Worm (Caenorhabditis elegans) whole organism, L2 larva: Measurements from ENCODE around the gene F42A6.5.
A peak's percentile ranks its signal among the peaks of the same experiment; 100 is the strongest.

Experiments used
- C34F6.9 ChIP-seq: fragments of 150-350 bp; optimal IDR thresholded peaks from 2 replicates; lab custom pipeline; 2014; ENCODE audit warnings: missing biosample characterization, missing genetic modification characterization
- Y55F3AM.14 ChIP-seq: fragments of 200-800 bp; sonication (Bioruptor generic); optimal IDR thresholded peaks from 2 replicates; lab custom pipeline; 2018; ENCODE audit warnings: mild to moderate bottlenecking, missing genetic modification characterization, missing compliant biosample characterization
- ZK546.5 ChIP-seq: sonication (generic microtip); optimal IDR thresholded peaks from 2 replicates; lab custom pipeline; 2017; ENCODE audit warnings: missing biosample characterization, missing genetic modification characterization
- alr-1 ChIP-seq: fragments of 150-350 bp; optimal IDR thresholded peaks from 2 replicates; lab custom pipeline; 2014; ENCODE audit warnings: missing biosample characterization, missing genetic modification characterization
- aly-2 ChIP-seq: fragments of 150-350 bp; optimal IDR thresholded peaks from 2 replicates; lab custom pipeline; 2014; ENCODE audit warnings: missing biosample characterization, missing genetic modification characterization
- ama-1 ChIP-seq: fragments of 150-350 bp; optimal IDR thresholded peaks from 2 replicates; lab custom pipeline; 2018; ENCODE audit warnings: inconsistent platforms
- blmp-1 ChIP-seq: sonication (generic microtip); optimal IDR thresholded peaks from 2 replicates; lab custom pipeline; 2017; ENCODE audit warnings: missing genetic modification characterization, mild to moderate bottlenecking, missing compliant biosample characterization, antibody characterized with exemption, moderate library complexity; ENCODE audit not compliant: insufficient read depth
- dmd-4 ChIP-seq: sonication (generic microtip); optimal IDR thresholded peaks from 2 replicates; lab custom pipeline; 2017; ENCODE audit warnings: missing biosample characterization, missing genetic modification characterization
- egl-27 ChIP-seq: sonication (generic microtip); optimal IDR thresholded peaks from 3 replicates; lab custom pipeline; 2017; ENCODE audit warnings: missing biosample characterization, missing genetic modification reagents, missing genetic modification characterization
- elt-3 ChIP-seq: sonication (generic microtip); optimal IDR thresholded peaks from 2 replicates; lab custom pipeline; 2017; ENCODE audit warnings: missing biosample characterization, missing genetic modification characterization
- fos-1 ChIP-seq: fragments of 150-350 bp; optimal IDR thresholded peaks from 2 replicates; lab custom pipeline; 2014; ENCODE audit warnings: missing biosample characterization, missing genetic modification characterization
- gmeb-1 ChIP-seq: fragments of 150-350 bp; optimal IDR thresholded peaks from 2 replicates; lab custom pipeline; 2014; ENCODE audit warnings: missing biosample characterization, missing genetic modification characterization
- lin-13 ChIP-seq: fragments of 150-350 bp; optimal IDR thresholded peaks from 2 replicates; lab custom pipeline; 2014; ENCODE audit warnings: missing biosample characterization, missing genetic modification reagents, missing genetic modification characterization
- lin-39 ChIP-seq: fragments of 150-350 bp; optimal IDR thresholded peaks from 2 replicates; lab custom pipeline; 2014; ENCODE audit warnings: missing biosample characterization, missing genetic modification reagents, missing genetic modification characterization
- lsy-2 ChIP-seq, 2 experiments: fragments of 150-350 bp in 1 of 2; sonication (generic microtip) in 1 of 2; optimal IDR thresholded peaks; 2 replicates each; lab custom pipeline; 2014 to 2017; ENCODE audit warnings: missing biosample characterization in 2 of 2, missing genetic modification characterization in 2 of 2
- mab-5 ChIP-seq: fragments of 150-350 bp; optimal IDR thresholded peaks from 2 replicates; lab custom pipeline; 2014; ENCODE audit warnings: missing biosample characterization, missing genetic modification characterization
- mbf-1 ChIP-seq: sonication (generic microtip); optimal IDR thresholded peaks from 2 replicates; lab custom pipeline; 2017; ENCODE audit warnings: missing biosample characterization, missing genetic modification characterization
- mdl-1 ChIP-seq, 2 experiments: fragments of 150-350 bp in 1 of 2; sonication (generic microtip) in 1 of 2; optimal IDR thresholded peaks; 2 replicates each; lab custom pipeline; 2017; ENCODE audit warnings: missing biosample characterization in 2 of 2, missing genetic modification characterization in 2 of 2
- nhr-10 ChIP-seq: sonication (generic microtip); optimal IDR thresholded peaks from 2 replicates; lab custom pipeline; 2017; ENCODE audit warnings: missing biosample characterization, missing genetic modification characterization
- nhr-11 ChIP-seq: fragments of 150-350 bp; optimal IDR thresholded peaks from 2 replicates; lab custom pipeline; 2014; ENCODE audit warnings: missing biosample characterization, missing genetic modification characterization
- nhr-12 ChIP-seq: fragments of 150-350 bp; optimal IDR thresholded peaks from 2 replicates; lab custom pipeline; 2014; ENCODE audit warnings: missing biosample characterization, missing genetic modification characterization
- nhr-21 ChIP-seq: fragments of 150-350 bp; optimal IDR thresholded peaks from 2 replicates; lab custom pipeline; 2014; ENCODE audit warnings: missing biosample characterization, missing genetic modification characterization
- nhr-23 ChIP-seq: fragments of 150-350 bp; optimal IDR thresholded peaks from 2 replicates; lab custom pipeline; 2014; ENCODE audit warnings: missing biosample characterization, missing genetic modification reagents, missing genetic modification characterization
- nhr-25 ChIP-seq: fragments of 150-350 bp; sonication (generic microtip); optimal IDR thresholded peaks from 3 replicates; lab custom pipeline; 2014; ENCODE audit warnings: missing biosample characterization, missing genetic modification characterization
- nhr-6 ChIP-seq: fragments of 150-350 bp; optimal IDR thresholded peaks from 2 replicates; lab custom pipeline; 2014; ENCODE audit warnings: missing biosample characterization, missing genetic modification characterization
- sem-4 ChIP-seq: fragments of 150-350 bp; optimal IDR thresholded peaks from 2 replicates; lab custom pipeline; 2014; ENCODE audit warnings: missing biosample characterization, missing genetic modification reagents, missing genetic modification characterization
- skn-1 ChIP-seq: sonication (generic microtip); optimal IDR thresholded peaks from 2 replicates; lab custom pipeline; 2017; ENCODE audit warnings: missing biosample characterization, missing genetic modification characterization
- sma-3 ChIP-seq: sonication (generic microtip); optimal IDR thresholded peaks from 2 replicates; lab custom pipeline; 2016; ENCODE audit warnings: missing genetic modification reagents, missing genetic modification characterization, missing compliant biosample characterization
- sma-9 ChIP-seq, 2 experiments: fragments of 150-350 bp in 1 of 2; sonication (generic microtip) in 1 of 2; optimal IDR thresholded peaks; 2 replicates each; lab custom pipeline; 2014 to 2016; ENCODE audit warnings: missing genetic modification characterization in 2 of 2, mild to moderate bottlenecking in 1 of 2, missing biosample characterization in 1 of 2, missing compliant biosample characterization in 1 of 2, missing genetic modification reagents in 1 of 2, moderate library complexity in 1 of 2
- unc-39 ChIP-seq: fragments of 150-350 bp; optimal IDR thresholded peaks from 2 replicates; lab custom pipeline; 2014; ENCODE audit warnings: missing biosample characterization, missing genetic modification characterization
- unc-55 ChIP-seq: fragments of 150-350 bp; sonication (generic microtip); optimal IDR thresholded peaks from 3 replicates; lab custom pipeline; 2014; ENCODE audit warnings: missing biosample characterization, missing genetic modification reagents, missing genetic modification characterization
- unc-62 ChIP-seq: fragments of 150-350 bp; optimal IDR thresholded peaks from 2 replicates; lab custom pipeline; 2014; ENCODE audit warnings: missing biosample characterization, missing genetic modification reagents, missing genetic modification characterization
- ztf-11 ChIP-seq: sonication (generic microtip); optimal IDR thresholded peaks from 2 replicates; lab custom pipeline; 2017; ENCODE audit warnings: missing biosample characterization, missing genetic modification characterization
- ztf-4 ChIP-seq: fragments of 150-350 bp; optimal IDR thresholded peaks from 2 replicates; lab custom pipeline; 2014; ENCODE audit warnings: missing biosample characterization, missing genetic modification characterization

The F42A6.5 gene

ce11 chrIV:3363221-3363620 is 31.6 kb upstream of the F42A6.5 start, which contains the start of gene Y55H10A.2:
Gene Y55H10A.2, plus strand, starts transcription at chrIV:3363521.
- no peak for TF ChIP-seq ztf-11 (tag; lab: Kevin White, UChicago)
- no peak for TF ChIP-seq mbf-1 (tag; lab: Kevin White, UChicago)
- no peak for TF ChIP-seq gmeb-1
- TF ChIP-seq sma-9 (GFP tag; optimal IDR thresholded peaks at IDR 0.05; lab: Kevin White, UChicago): no peak
- no peak for TF ChIP-seq sma-9 (tag; optimal IDR thresholded peaks at IDR 0.05; lab: Kevin White, UChicago)
- TF ChIP-seq aly-2 (tag; lab: Kevin White, UChicago): no peak
- no peak for TF ChIP-seq lin-13 (GFP tag; lab: Kevin White, UChicago)
- no peak for TF ChIP-seq sem-4 (tag; lab: Kevin White, UChicago)
- TF ChIP-seq dmd-4 (tag; lab: Kevin White, UChicago): no peak
- TF ChIP-seq mab-5 (tag; lab: Kevin White, UChicago): no peak
- TF ChIP-seq mdl-1 (tag; optimal IDR thresholded peaks at IDR 0.05; lab: Kevin White, UChicago): no peak
- no peak for TF ChIP-seq unc-62 (GFP tag; lab: Kevin White, UChicago)
- TF ChIP-seq nhr-23: no peak
- no peak for TF ChIP-seq unc-39 (tag; lab: Kevin White, UChicago)
- TF ChIP-seq nhr-21: no peak
- no peak for TF ChIP-seq elt-3

- TF ChIP-seq lsy-2 (tag; optimal IDR thresholded peaks at IDR 0.05; lab: Kevin White, UChicago) (no peak), nhr-23 (no peak), alr-1 (no peak), C34F6.9 (tag; lab: Kevin White, UChicago) (no peak), ztf-4 (tag; lab: Kevin White, UChicago) (no peak), fos-1 (tag; lab: Kevin White, UChicago) (no peak), ztf-11 (tag; lab: Kevin White, UChicago) (no peak), sma-3 (GFP tag; lab: Kevin White, UChicago) (no peak), blmp-1 (tag; lab: Kevin White, UChicago) (no peak), gmeb-1 (no peak), Y55F3AM.14 (no peak), ama-1 (lab: Kevin White, UChicago) (no peak), sem-4 (tag; lab: Kevin White, UChicago) (no peak), nhr-10 (tag; lab: Kevin White, UChicago) (no peak), skn-1 (tag; lab: Kevin White, UChicago) (no peak), nhr-11 (tag; lab: Kevin White, UChicago) (no peak), lin-39 (tag; lab: Kevin White, UChicago) (no peak)
Observed at ce11 chrIV:3354757-3355156, 23.1 kb upstream of the F42A6.5 start, which contains the start of gene F42A6.1. Gene F42A6.1, plus strand, starts transcription at chrIV:3355057.

ce11 chrIV:3352019-3352418 is 20.4 kb upstream of the F42A6.5 start:
- TF ChIP-seq Y55F3AM.14: no peak
- TF ChIP-seq blmp-1 (tag; lab: Kevin White, UChicago): peak; percentile 58
- no peak for TF ChIP-seq ZK546.5
- no peak for TF ChIP-seq dmd-4 (tag; lab: Kevin White, UChicago)
- TF ChIP-seq ztf-4 (tag; lab: Kevin White, UChicago): no peak

ce11 chrIV:3349977-3350580 is 18.4 kb upstream of the F42A6.5 start, which contains the start of gene elks-1:
Gene elks-1, minus strand, starts transcription at chrIV:3350027.
- TF ChIP-seq sem-4 (tag; lab: Kevin White, UChicago) (peak; percentile 8), nhr-25 (tag; lab: Kevin White, UChicago) (no peak), unc-55 (GFP tag; lab: Kevin White, UChicago) (peak; percentile 51), lsy-2 (tag; optimal IDR thresholded peaks at IDR 0.05; lab: Kevin White, UChicago) (peak in 1 of 2 experiments; percentile 40), egl-27 (no peak), C34F6.9 (tag; lab: Kevin White, UChicago) (peak; percentile 11)

ce11 chrIV:3348334-3348733 is 16.7 kb upstream of the F42A6.5 start:
- TF ChIP-seq nhr-12 (tag; lab: Kevin White, UChicago): no peak
- no peak for TF ChIP-seq gmeb-1
- TF ChIP-seq aly-2 (tag; lab: Kevin White, UChicago): no peak
- no peak for TF ChIP-seq unc-55 (GFP tag; lab: Kevin White, UChicago)
- TF ChIP-seq skn-1 (tag; lab: Kevin White, UChicago): no peak
- no peak for TF ChIP-seq fos-1 (tag; lab: Kevin White, UChicago)
- TF ChIP-seq nhr-6: no peak
- no peak for TF ChIP-seq mbf-1 (tag; lab: Kevin White, UChicago)
